Fruit fly (Drosophila melanogaster) whole organism, embryonic: ENCODE measurements around the gene eIF1.
A peak's percentile ranks its signal among the peaks of the same experiment; 100 is the strongest.

Source experiments
- Ada2b ChIP-seq: fragments of 200-800 bp; sonication (Bioruptor generic); IDR thresholded peaks from 2 replicates; pipeline ENCODE4 v1.3.6; 2022; ENCODE audit warnings: missing biosample characterization, missing genetic modification characterization
- Awh ChIP-seq: fragments of 200-800 bp; sonication (Bioruptor generic); IDR thresholded peaks from 2 replicates; pipeline ENCODE4, ENCODE4 v1.3.6; 2022; ENCODE audit warnings: missing biosample characterization, missing genetic modification characterization
- B-H2 ChIP-seq: fragments of 200-800 bp; sonication (Bioruptor generic); optimal IDR thresholded peaks from 2 replicates; lab custom pipeline; 2018; ENCODE audit warnings: missing biosample characterization, mild to moderate bottlenecking, missing genetic modification characterization
- C15 ChIP-seq: fragments of 200-800 bp; sonication (Bioruptor generic); IDR thresholded peaks from 3 replicates; pipeline ENCODE4 v1.3.6; 2022; ENCODE audit warnings: missing biosample characterization, missing genetic modification characterization
- CG10209 ChIP-seq: fragments of 200-800 bp; sonication (Bioruptor generic); optimal IDR thresholded peaks from 3 replicates; lab custom pipeline; 2017; ENCODE audit warnings: missing biosample characterization, mild to moderate bottlenecking, missing genetic modification characterization, missing genetic modification reagents
- CG10565 ChIP-seq: fragments of 200-800 bp; sonication (Bioruptor generic); optimal IDR thresholded peaks from 3 replicates; lab custom pipeline; 2016; ENCODE audit warnings: missing biosample characterization, mild to moderate bottlenecking, missing genetic modification characterization
- CG12071 ChIP-seq: fragments of 200-800 bp; sonication (Bioruptor generic); optimal IDR thresholded peaks from 3 replicates; lab custom pipeline; 2018; ENCODE audit warnings: missing biosample characterization, mild to moderate bottlenecking, missing genetic modification characterization
- CG12219 ChIP-seq: fragments of 200-800 bp; sonication (Bioruptor generic); optimal IDR thresholded peaks from 3 replicates; lab custom pipeline; 2018; ENCODE audit warnings: missing biosample characterization, mild to moderate bottlenecking, missing genetic modification characterization
- CG12942 ChIP-seq: fragments of 200-800 bp; sonication (Bioruptor generic); optimal IDR thresholded peaks from 3 replicates; lab custom pipeline; 2016; ENCODE audit warnings: missing biosample characterization, missing genetic modification characterization
- CG13287 ChIP-seq: fragments of 200-800 bp; sonication (Bioruptor generic); IDR thresholded peaks from 2 replicates; pipeline ENCODE4 v1.3.6; 2022; ENCODE audit warnings: missing biosample characterization, missing genetic modification characterization; ENCODE audit not compliant: partially characterized antibody
- CG14965 ChIP-seq: fragments of 200-800 bp; sonication (Bioruptor generic); optimal IDR thresholded peaks from 2 replicates; lab custom pipeline; 2016; ENCODE audit warnings: missing biosample characterization, missing genetic modification characterization, borderline replicate concordance
- CG17385 ChIP-seq: fragments of 200-800 bp; sonication (Bioruptor generic); optimal IDR thresholded peaks from 3 replicates; lab custom pipeline; 2018; ENCODE audit warnings: missing biosample characterization, mild to moderate bottlenecking, missing genetic modification characterization
- CG18476 ChIP-seq: fragments of 200-800 bp; sonication (Bioruptor generic); optimal IDR thresholded peaks from 2 replicates; lab custom pipeline; 2016; ENCODE audit warnings: missing biosample characterization, mild to moderate bottlenecking, missing genetic modification characterization
- CG2199 ChIP-seq: fragments of 200-800 bp; sonication (Bioruptor generic); IDR thresholded peaks from 3 replicates; pipeline ENCODE4 v1.3.6; 2022; ENCODE audit warnings: missing biosample characterization, missing genetic modification characterization
- CG3281 ChIP-seq: fragments of 200-800 bp; sonication (Bioruptor generic); optimal IDR thresholded peaks from 3 replicates; lab custom pipeline; 2017; ENCODE audit warnings: missing biosample characterization, mild to moderate bottlenecking, missing genetic modification characterization
- CG43689 ChIP-seq: fragments of 200-800 bp; sonication (Bioruptor generic); IDR thresholded peaks from 2 replicates; pipeline ENCODE4 v1.3.6; 2022; ENCODE audit warnings: missing biosample characterization, missing genetic modification characterization
- CG4854 ChIP-seq: fragments of 200-800 bp; sonication (Bioruptor generic); optimal IDR thresholded peaks from 2 replicates; lab custom pipeline; 2016; ENCODE audit warnings: missing biosample characterization, missing genetic modification characterization, inconsistent platforms
- CG5953 ChIP-seq: fragments of 200-800 bp; sonication (Bioruptor generic); IDR thresholded peaks from 2 replicates; pipeline ENCODE4 v1.3.6; 2022; ENCODE audit warnings: missing biosample characterization, missing genetic modification characterization
- CG6654 ChIP-seq: fragments of 200-800 bp; sonication (Bioruptor generic); optimal IDR thresholded peaks from 2 replicates; lab custom pipeline; 2017; ENCODE audit warnings: missing biosample characterization, mild to moderate bottlenecking, missing genetic modification characterization
- CG6854 ChIP-seq: fragments of 200-800 bp; sonication (Bioruptor generic); optimal IDR thresholded peaks from 3 replicates; lab custom pipeline; 2017; ENCODE audit warnings: missing biosample characterization, mild to moderate bottlenecking, missing genetic modification characterization
- Camta ChIP-seq: fragments of 200-800 bp; sonication (Bioruptor generic); optimal IDR thresholded peaks from 2 replicates; lab custom pipeline; 2016; ENCODE audit warnings: missing biosample characterization, missing genetic modification characterization
- Fer1 ChIP-seq: fragments of 200-800 bp; sonication (Bioruptor generic); optimal IDR thresholded peaks from 2 replicates; lab custom pipeline; 2017; ENCODE audit warnings: missing biosample characterization, mild to moderate bottlenecking, missing genetic modification characterization
- Fer3 ChIP-seq: fragments of 200-800 bp; sonication (Bioruptor generic); optimal IDR thresholded peaks from 2 replicates; lab custom pipeline; 2018; ENCODE audit warnings: missing biosample characterization, mild to moderate bottlenecking, missing genetic modification characterization, moderate library complexity
- HHEX ChIP-seq: fragments of 200-800 bp; sonication (Bioruptor generic); optimal IDR thresholded peaks from 3 replicates; lab custom pipeline; 2017; ENCODE audit warnings: missing biosample characterization, mild to moderate bottlenecking, missing genetic modification characterization, missing genetic modification reagents
- HLH4C ChIP-seq: fragments of 200-800 bp; sonication (Bioruptor generic); IDR thresholded peaks from 3 replicates; pipeline ENCODE4 v1.3.6; 2022; ENCODE audit warnings: missing biosample characterization, missing genetic modification characterization; ENCODE audit not compliant: partially characterized antibody
- Nf-YB ChIP-seq: fragments of 200-800 bp; sonication (Bioruptor generic); optimal IDR thresholded peaks from 3 replicates; lab custom pipeline; 2019; ENCODE audit warnings: missing biosample characterization, mild to moderate bottlenecking, missing genetic modification characterization, moderate library complexity
- Side ChIP-seq: fragments of 200-800 bp; sonication (Bioruptor generic); optimal IDR thresholded peaks from 2 replicates; lab custom pipeline; 2016; ENCODE audit warnings: missing biosample characterization, missing genetic modification characterization
- Six4 ChIP-seq: fragments of 200-800 bp; sonication (Bioruptor generic); optimal IDR thresholded peaks from 2 replicates; lab custom pipeline; 2016; ENCODE audit warnings: missing biosample characterization, missing genetic modification characterization
- Sry-δ ChIP-seq: fragments of 200-800 bp; sonication (Bioruptor generic); optimal IDR thresholded peaks from 2 replicates; lab custom pipeline; 2016; ENCODE audit warnings: missing biosample characterization, missing genetic modification characterization
- Stat92E ChIP-seq, 3 experiments: fragments of >200 bp in 2 of 3; fragments of 200-800 bp in 1 of 3; sonication (Bioruptor generic) in 1 of 3; optimal IDR thresholded peaks; 2 replicates each; lab custom pipeline; 2017 to 2019; ENCODE audit warnings: missing biosample characterization in 3 of 3, missing genetic modification characterization in 3 of 3, mild to moderate bottlenecking in 1 of 3, moderate library complexity in 1 of 3
- Usf ChIP-seq: fragments of 200-800 bp; sonication (Bioruptor generic); optimal IDR thresholded peaks from 2 replicates; lab custom pipeline; 2017; ENCODE audit warnings: missing genotype, missing biosample characterization, missing genetic modification characterization
- ase ChIP-seq: fragments of 200-800 bp; sonication (Bioruptor generic); IDR thresholded peaks from 3 replicates; pipeline ENCODE4 v1.3.6; 2022; ENCODE audit warnings: missing biosample characterization, missing genetic modification characterization
- az2 ChIP-seq: fragments of 200-800 bp; sonication (Bioruptor generic); optimal IDR thresholded peaks from 3 replicates; lab custom pipeline; 2016; ENCODE audit warnings: missing biosample characterization, missing genetic modification characterization
- bsh ChIP-seq, 2 experiments: fragments of 200-800 bp; sonication (Bioruptor generic); optimal IDR thresholded peaks; 2 replicates each; lab custom pipeline; 2017 to 2018; ENCODE audit warnings: mild to moderate bottlenecking in 2 of 2, missing biosample characterization in 2 of 2, missing genetic modification characterization in 2 of 2, moderate library complexity in 1 of 2
- cas ChIP-seq: fragments of 200-800 bp; sonication (Bioruptor generic); IDR thresholded peaks from 2 replicates; pipeline ENCODE4 v1.3.6; 2022; ENCODE audit warnings: missing biosample characterization, missing genetic modification characterization
- caup ChIP-seq: fragments of 200-800 bp; sonication (Bioruptor generic); optimal IDR thresholded peaks from 3 replicates; lab custom pipeline; 2017; ENCODE audit warnings: missing biosample characterization, mild to moderate bottlenecking, missing genetic modification characterization, moderate library complexity; ENCODE audit not compliant: severe bottlenecking
- chm ChIP-seq: fragments of 200-800 bp; sonication (Bioruptor generic); IDR thresholded peaks from 2 replicates; pipeline ENCODE4 v1.3.6; 2022; ENCODE audit warnings: missing biosample characterization, missing genetic modification characterization
- croc ChIP-seq: fragments of 200-800 bp; sonication (Bioruptor generic); conservative IDR thresholded peaks from 3 replicates; pipeline ENCODE4 v1.3.6; 2022; ENCODE audit warnings: missing biosample characterization, missing genetic modification characterization
- crp ChIP-seq, 2 experiments: fragments of 200-800 bp; sonication (Bioruptor generic); optimal IDR thresholded peaks; 2 replicates in 1 of 2; 3 replicates in 1 of 2; lab custom pipeline; 2017; ENCODE audit warnings: missing biosample characterization in 2 of 2, missing genetic modification characterization in 2 of 2, mild to moderate bottlenecking in 1 of 2, moderate library complexity in 1 of 2
- dati ChIP-seq: fragments of 200-800 bp; sonication (Bioruptor generic); IDR thresholded peaks from 2 replicates; pipeline ENCODE4 v1.3.6; 2022; ENCODE audit warnings: missing biosample characterization, missing genetic modification characterization
- eyg ChIP-seq: fragments of 200-800 bp; sonication (Bioruptor generic); optimal IDR thresholded peaks from 3 replicates; lab custom pipeline; 2016; ENCODE audit warnings: missing biosample characterization, missing genetic modification characterization
- fru ChIP-seq: fragments of >200 bp; optimal IDR thresholded peaks from 2 replicates; lab custom pipeline; 2017
- gfzf ChIP-seq: fragments of 200-800 bp; sonication (Bioruptor generic); optimal IDR thresholded peaks from 2 replicates; lab custom pipeline; 2016; ENCODE audit warnings: missing biosample characterization, mild to moderate bottlenecking, missing genetic modification characterization, moderate library complexity
- gro ChIP-seq: fragments of 200-800 bp; sonication (Bioruptor generic); optimal IDR thresholded peaks from 2 replicates; lab custom pipeline; 2016; ENCODE audit warnings: missing biosample characterization, missing genetic modification characterization
- ham ChIP-seq: fragments of 200-800 bp; sonication (Bioruptor generic); IDR thresholded peaks from 2 replicates; pipeline ENCODE4 v1.3.6; 2022; ENCODE audit warnings: missing biosample characterization, missing genetic modification characterization
- ken ChIP-seq: fragments of 200-800 bp; sonication (Bioruptor generic); IDR thresholded peaks from 3 replicates; pipeline ENCODE4 v1.3.6; 2022; ENCODE audit warnings: missing biosample characterization, missing genetic modification characterization
- lab ChIP-seq: fragments of 200-800 bp; sonication (Bioruptor generic); optimal IDR thresholded peaks from 3 replicates; lab custom pipeline; 2017; ENCODE audit warnings: missing biosample characterization, missing genetic modification characterization, mild to moderate bottlenecking, moderate library complexity, missing genetic modification reagents
- odd ChIP-seq: fragments of 200-800 bp; sonication (Bioruptor generic); optimal IDR thresholded peaks from 2 replicates; lab custom pipeline; 2017; ENCODE audit warnings: missing biosample characterization, mild to moderate bottlenecking, missing genetic modification characterization
- ranshi ChIP-seq: fragments of 200-800 bp; sonication (Bioruptor generic); IDR thresholded peaks from 2 replicates; pipeline ENCODE4 v1.3.6; 2022; ENCODE audit warnings: missing biosample characterization, missing genetic modification characterization
- sob ChIP-seq: fragments of 200-800 bp; sonication (Bioruptor generic); IDR thresholded peaks from 2 replicates; pipeline ENCODE4 v1.3.6; 2022; ENCODE audit warnings: missing biosample characterization, missing genetic modification characterization
- vfl ChIP-seq: fragments of 200-800 bp; sonication (Bioruptor generic); optimal IDR thresholded peaks from 2 replicates; lab custom pipeline; 2016; ENCODE audit warnings: missing biosample characterization, missing genetic modification characterization
- vnd ChIP-seq: fragments of 200-800 bp; sonication (Bioruptor generic); IDR thresholded peaks from 3 replicates; pipeline ENCODE4 v1.3.6; 2022; ENCODE audit warnings: missing biosample characterization, missing genetic modification characterization; ENCODE audit not compliant: partially characterized antibody

eIF1 gene

dm6 chr3L:3192912-3193311, 30.2 kb upstream of the eIF1 start, which contains the start of gene Hsp83 (continued):
- TF ChIP-seq vfl (GFP tag; lab: Kevin White, UChicago) = peak; percentile 90
- peak; percentile 100 for TF ChIP-seq caup
- TF ChIP-seq CG12942 (GFP tag; lab: Kevin White, UChicago) = peak; percentile 76
- peak; percentile 65 for TF ChIP-seq Usf
- TF ChIP-seq az2 (GFP tag; lab: Kevin White, UChicago) = peak; percentile 83
- peak; percentile 83 for TF ChIP-seq CG18476 (GFP tag; lab: Kevin White, UChicago)
- TF ChIP-seq gfzf = peak; percentile 23
- TF ChIP-seq Ada2b = peak; percentile 68; the same call in 1 of the 2 replicates
- peak; percentile 99 for TF ChIP-seq CG3281 (GFP tag; lab: Kevin White, UChicago)
- TF ChIP-seq lab (GFP tag; lab: Kevin White, UChicago) = peak; percentile 100
- TF ChIP-seq CG6654 (GFP tag; lab: Kevin White, UChicago) = peak; percentile 84
- peak; percentile 81 for TF ChIP-seq Nf-YB (GFP tag; lab: Kevin White, UChicago)
- TF ChIP-seq eyg (GFP tag; lab: Kevin White, UChicago) = peak; percentile 97
- TF ChIP-seq C15 (GFP tag; lab: Robert Waterston, UW) = peak; percentile 80; the same call in 2 of the 3 replicates
- peak; percentile 83 for TF ChIP-seq ase (GFP tag; lab: Robert Waterston, UW)
- TF ChIP-seq ken (GFP tag; lab: Robert Waterston, UW) = peak; percentile 92
- peak; percentile 81; the same call in 1 of the 2 replicates for TF ChIP-seq cas
- peak; percentile 90 to 91 for TF ChIP-seq bsh (GFP tag; optimal IDR thresholded peaks at IDR 0.05; lab: Kevin White, UChicago)
- peak; percentile 96 for TF ChIP-seq CG10209 (GFP tag; lab: Kevin White, UChicago)
- TF ChIP-seq Six4 (GFP tag; lab: Kevin White, UChicago) = peak; percentile 88
- TF ChIP-seq Fer1 (GFP tag; lab: Kevin White, UChicago) = peak; percentile 100
- TF ChIP-seq crp (GFP tag; optimal IDR thresholded peaks at IDR 0.05; lab: Kevin White, UChicago) = no peak
- TF ChIP-seq HHEX (GFP tag; lab: Kevin White, UChicago) = peak; percentile 99
- peak; percentile 99 for TF ChIP-seq odd
- TF ChIP-seq fru (lab: Kevin White, UChicago) = no peak
- no peak for TF ChIP-seq vnd
- peak; percentile 46 for TF ChIP-seq croc
- peak; percentile 88 for TF ChIP-seq dati (GFP tag; lab: Robert Waterston, UW)
- TF ChIP-seq CG43689 (GFP tag; lab: Robert Waterston, UW) = peak; percentile 80
- peak; percentile 97 for TF ChIP-seq gro (GFP tag; lab: Kevin White, UChicago)
- TF ChIP-seq CG4854 (GFP tag; lab: Kevin White, UChicago) = peak; percentile 95
- TF ChIP-seq CG2199 (GFP tag; lab: Robert Waterston, UW) = peak; percentile 75; the same call in 1 of the 3 replicates
- TF ChIP-seq CG13287 = no peak

- TF ChIP-seq Sry-δ (GFP tag; lab: Kevin White, UChicago) (peak; percentile 5), B-H2 (GFP tag; lab: Kevin White, UChicago) (peak; percentile 58), Side (GFP tag; lab: Kevin White, UChicago) (peak; percentile 41), ranshi (GFP tag; lab: Robert Waterston, UW) (peak; percentile 95), CG12219 (GFP tag; lab: Kevin White, UChicago) (peak; percentile 92), CG14965 (GFP tag; lab: Kevin White, UChicago) (no peak), CG12071 (peak; percentile 91), CG10565 (GFP tag; lab: Kevin White, UChicago) (peak; percentile 57), ham (GFP tag; lab: Robert Waterston, UW) (no peak), CG6854 (GFP tag; lab: Kevin White, UChicago) (peak; percentile 88), sob (GFP tag; lab: Robert Waterston, UW) (peak; percentile 95), CG5953 (GFP tag; lab: Robert Waterston, UW) (peak; percentile 93), CG17385 (GFP tag; lab: Kevin White, UChicago) (peak; percentile 92), Awh (GFP tag; lab: Robert Waterston, UW) (peak; percentile 96), chm (peak; percentile 95), Fer3 (tag; lab: Kevin White, UChicago) (peak; percentile 96), HLH4C (GFP tag; lab: Robert Waterston, UW) (no peak), Stat92E (GFP tag; optimal IDR thresholded peaks at IDR 0.05; lab: Kevin White, UChicago) (no peak), Camta (GFP tag; lab: Kevin White, UChicago) (peak; percentile 32)
Measured at dm6 chr3L:3194059-3194458, 29.1 kb upstream of the eIF1 start.
